Worm (Caenorhabditis elegans): ENCODE measurements around the gene pitr-3.
A peak's percentile ranks its signal among the peaks of the same experiment; 100 is the strongest.

The pitr-3 gene

DNA sequence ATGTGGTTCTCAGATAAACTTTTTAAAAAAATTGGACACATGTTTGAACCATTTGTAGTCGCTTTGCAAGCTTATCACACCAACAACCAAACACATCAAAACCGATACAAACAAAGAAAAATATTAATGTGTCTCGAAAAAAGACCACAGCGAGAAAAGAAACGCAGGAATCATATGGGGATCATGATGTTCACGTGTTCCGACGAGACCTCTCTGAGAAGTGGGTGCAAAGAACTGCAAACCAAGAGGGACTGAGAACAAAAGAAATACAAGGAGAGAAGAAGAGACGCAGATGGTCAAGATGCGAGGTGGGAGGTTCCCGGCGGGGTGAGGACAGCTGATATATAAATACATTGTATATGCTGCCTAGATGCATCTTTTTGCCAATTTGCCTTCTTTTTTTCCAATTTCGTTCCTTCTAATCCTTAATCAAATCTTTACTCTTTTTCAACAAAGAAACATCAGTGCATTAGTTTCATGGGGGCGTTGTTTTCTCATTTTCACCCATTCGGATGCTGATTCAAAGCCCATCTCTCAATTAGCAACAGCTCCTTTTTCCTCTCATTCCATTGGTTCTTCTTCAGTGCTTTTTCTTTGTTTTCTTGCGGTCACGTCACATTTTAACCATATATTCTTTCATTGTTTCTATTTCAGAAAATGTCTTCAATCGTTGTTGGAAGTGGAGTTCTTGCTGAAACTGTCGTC is 45.4 kb downstream of the pitr-3 start, which contains the start of gene F21C10.10 (continued):
- TF ChIP-seq ZK337.2 (GFP tag; IDR thresholded peaks at IDR 0.05) (no peak), aha-1 (tag) (peak; percentile 99), lin-38 (GFP tag; IDR thresholded peaks at IDR 0.05) (peak; percentile 45), zip-2 (tag; optimal IDR thresholded peaks at IDR 0.05) (peak; percentile 31), zfp-2 (tag; optimal IDR thresholded peaks at IDR 0.05) (no peak), Y5F2A.4 (GFP tag; optimal IDR thresholded peaks at IDR 0.05) (no peak), F44E2.7 (GFP tag; IDR thresholded peaks at IDR 0.05) (no peak), ces-1 (GFP tag; optimal IDR thresholded peaks at IDR 0.05) (no peak), daf-16 (GFP tag; optimal IDR thresholded peaks at IDR 0.05) (peak; percentile 61 to 92), daf-16 (tag; optimal IDR thresholded peaks at IDR 0.05) (peak; percentile 91), tra-1 (GFP tag; IDR thresholded peaks at IDR 0.05) (peak; percentile 94), ctbp-1 (GFP tag; IDR thresholded peaks at IDR 0.05) (peak; percentile 59; the same call in 1 of the 2 replicates), nhr-25 (tag; optimal IDR thresholded peaks at IDR 0.05; ENCODE audit: borderline replicate concordance, insufficient read depth) (peak; percentile 59), pqm-1 (tag; optimal IDR thresholded peaks at IDR 0.05) (peak; percentile 14), Y75B8A.6 (GFP tag; IDR thresholded peaks at IDR 0.05) (no peak), mxl-2 (GFP tag; conservative IDR thresholded peaks at IDR 0.05) (peak; percentile 98), mxl-3 (GFP tag; optimal IDR thresholded peaks at IDR 0.05) (peak; percentile 93), fos-1 (tag; optimal IDR thresholded peaks at IDR 0.05) (no peak), T26A8.4 (GFP tag; IDR thresholded peaks at IDR 0.05) (peak; percentile 66), nhr-77 (tag; optimal IDR thresholded peaks at IDR 0.05) (peak; percentile 87), spr-3 (GFP tag; optimal IDR thresholded peaks at IDR 0.05) (peak; percentile 49), F26F4.8 (GFP tag; conservative IDR thresholded peaks at IDR 0.05) (no peak), nhr-28 (tag; optimal IDR thresholded peaks at IDR 0.05) (peak; percentile 98), zag-1 (tag; optimal IDR thresholded peaks at IDR 0.05) (no peak), vab-7 (GFP tag; IDR thresholded peaks at IDR 0.05) (no peak), lsy-2 (tag; optimal IDR thresholded peaks at IDR 0.05) (peak; percentile 55 to 81), daf-12 (tag; optimal IDR thresholded peaks at IDR 0.05) (no peak), hlh-11 (tag; optimal IDR thresholded peaks at IDR 0.05) (peak; percentile 99), lir-3 (tag; optimal IDR thresholded peaks at IDR 0.05) (no peak), mep-1 (tag; optimal IDR thresholded peaks at IDR 0.05) (peak; percentile 91), F37D6.2 (tag; optimal IDR thresholded peaks at IDR 0.05) (no peak), nhr-48 (tag; optimal IDR thresholded peaks at IDR 0.05) (peak; percentile 99), duxl-1 (tag; optimal IDR thresholded peaks at IDR 0.05; ENCODE audit: poor library complexity) (no peak), nhr-102 (tag; optimal IDR thresholded peaks at IDR 0.05) (peak; percentile 93), nhr-10 (tag; optimal IDR thresholded peaks at IDR 0.05) (peak; percentile 85), unc-62 (GFP tag; optimal IDR thresholded peaks at IDR 0.05 in 1 of 2) (peak in 1 of 2 experiments; percentile 98), unc-62 (tag; optimal IDR thresholded peaks at IDR 0.05) (no peak), F49E8.2 (tag; optimal IDR thresholded peaks at IDR 0.05; ENCODE audit: borderline replicate concordance) (no peak), hif-1 (tag; optimal IDR thresholded peaks at IDR 0.05) (peak; percentile 41 to 73), ceh-62 (tag; optimal IDR thresholded peaks at IDR 0.05) (no peak), dmd-6 (GFP tag; IDR thresholded peaks at IDR 0.05) (peak; percentile 99), hlh-30 (tag; optimal IDR thresholded peaks at IDR 0.05; ENCODE audit: insufficient read depth) (peak; percentile 99), nhr-42 (GFP tag; IDR thresholded peaks at IDR 0.05) (no peak; the same call in 1 of the 2 replicates), jun-1 (tag; optimal IDR thresholded peaks at IDR 0.05) (peak; percentile 59), nhr-111 (GFP tag; optimal IDR thresholded peaks at IDR 0.05) (no peak), mdl-1 (tag; optimal IDR thresholded peaks at IDR 0.05) (peak; percentile 77 to 96), skn-1 (tag; optimal IDR thresholded peaks at IDR 0.05) (no peak), ZK546.5 (tag; optimal IDR thresholded peaks at IDR 0.05) (no peak), nhr-6 (tag; optimal IDR thresholded peaks at IDR 0.05) (peak; percentile 50), snpc-1.2 (GFP tag; IDR thresholded peaks at IDR 0.05) (no peak), hmg-1.1 (GFP tag; IDR thresholded peaks at IDR 0.05) (peak; percentile 63)
